Fruit fly (Drosophila melanogaster) whole organism, embryonic: ENCODE measurements around the gene CG11374.
A peak's percentile ranks its signal among the peaks of the same experiment; 100 is the strongest.

Source experiments
- BEAF-32 ChIP-seq: fragments of 200-800 bp; sonication (Bioruptor generic); optimal IDR thresholded peaks from 3 replicates; lab custom pipeline; 2017; ENCODE audit warnings: missing biosample characterization, missing genetic modification characterization, mild to moderate bottlenecking, moderate library complexity, missing genetic modification reagents
- Bgb ChIP-seq: fragments of 200-800 bp; sonication (Bioruptor generic); IDR thresholded peaks from 2 replicates; pipeline ENCODE4 v1.3.6; 2022; ENCODE audit warnings: missing biosample characterization, missing genetic modification characterization; ENCODE audit not compliant: partially characterized antibody
- BtbVII ChIP-seq: fragments of 200-800 bp; sonication (Bioruptor generic); optimal IDR thresholded peaks from 3 replicates; lab custom pipeline; 2017; ENCODE audit warnings: missing biosample characterization, mild to moderate bottlenecking, missing genetic modification characterization
- CG10209 ChIP-seq: fragments of 200-800 bp; sonication (Bioruptor generic); optimal IDR thresholded peaks from 3 replicates; lab custom pipeline; 2017; ENCODE audit warnings: missing biosample characterization, mild to moderate bottlenecking, missing genetic modification characterization, missing genetic modification reagents
- CG11247 ChIP-seq: fragments of 200-800 bp; sonication (Bioruptor generic); IDR thresholded peaks from 2 replicates; pipeline ENCODE4 v1.3.6; 2022; ENCODE audit warnings: missing biosample characterization, missing genetic modification characterization
- CG12659 ChIP-seq: fragments of 200-800 bp; sonication (Bioruptor generic); optimal IDR thresholded peaks from 3 replicates; lab custom pipeline; 2017; ENCODE audit warnings: mild to moderate bottlenecking, missing biosample characterization, missing genetic modification reagents, missing genetic modification characterization
- CG13296 ChIP-seq: fragments of 200-800 bp; sonication (Bioruptor generic); optimal IDR thresholded peaks from 3 replicates; lab custom pipeline; 2018; ENCODE audit warnings: missing biosample characterization, mild to moderate bottlenecking, missing genetic modification characterization
- CG14710 ChIP-seq: fragments of 200-800 bp; sonication (Bioruptor generic); optimal IDR thresholded peaks from 3 replicates; lab custom pipeline; 2019; ENCODE audit warnings: missing biosample characterization, mild to moderate bottlenecking, missing genetic modification characterization, moderate library complexity
- CG15073 ChIP-seq: fragments of 200-800 bp; sonication (Bioruptor generic); optimal IDR thresholded peaks from 2 replicates; lab custom pipeline; 2016; ENCODE audit warnings: missing biosample characterization, missing genetic modification characterization
- CG15514 ChIP-seq: fragments of 200-800 bp; sonication (Bioruptor generic); optimal IDR thresholded peaks from 3 replicates; lab custom pipeline; 2017; ENCODE audit warnings: missing biosample characterization, missing genetic modification characterization, mild to moderate bottlenecking, moderate library complexity, missing genetic modification reagents
- CG16863 ChIP-seq: fragments of 200-800 bp; sonication (Bioruptor generic); optimal IDR thresholded peaks from 3 replicates; lab custom pipeline; 2016; ENCODE audit warnings: missing biosample characterization, missing genetic modification characterization
- CG2116 ChIP-seq: fragments of 200-800 bp; sonication (Bioruptor generic); optimal IDR thresholded peaks from 3 replicates; lab custom pipeline; 2018; ENCODE audit warnings: missing biosample characterization, mild to moderate bottlenecking, missing genetic modification characterization
- CG2202 ChIP-seq: fragments of 200-800 bp; sonication (Bioruptor generic); optimal IDR thresholded peaks from 2 replicates; lab custom pipeline; 2018; ENCODE audit warnings: missing biosample characterization, mild to moderate bottlenecking, missing genetic modification characterization
- CG31365 ChIP-seq: fragments of 200-800 bp; sonication (Bioruptor generic); optimal IDR thresholded peaks from 2 replicates; lab custom pipeline; 2018; ENCODE audit warnings: missing biosample characterization, mild to moderate bottlenecking, missing genetic modification characterization
- CG34376 ChIP-seq: fragments of 200-800 bp; sonication (Bioruptor generic); optimal IDR thresholded peaks from 2 replicates; lab custom pipeline; 2018; ENCODE audit warnings: missing biosample characterization, mild to moderate bottlenecking, missing genetic modification characterization
- CG7271 ChIP-seq: fragments of 200-800 bp; sonication (Bioruptor generic); optimal IDR thresholded peaks from 2 replicates; lab custom pipeline; 2018; ENCODE audit warnings: missing biosample characterization, mild to moderate bottlenecking, missing genetic modification characterization, moderate library complexity
- CG9215 ChIP-seq: fragments of 200-800 bp; sonication (Bioruptor generic); IDR thresholded peaks from 2 replicates; pipeline ENCODE4 v1.3.6; 2022; ENCODE audit warnings: missing biosample characterization, missing genetic modification characterization
- CTCF ChIP-seq: fragments of 200-800 bp; sonication (Bioruptor generic); optimal IDR thresholded peaks from 2 replicates; lab custom pipeline; 2017; ENCODE audit warnings: missing biosample characterization, mild to moderate bottlenecking, missing genetic modification characterization, moderate library complexity
- Doc3 ChIP-seq: fragments of 200-800 bp; sonication (Bioruptor generic); IDR thresholded peaks from 3 replicates; pipeline ENCODE4 v1.3.6; 2022; ENCODE audit warnings: missing biosample characterization, missing genetic modification characterization; ENCODE audit not compliant: partially characterized antibody
- Ets97D ChIP-seq: fragments of 200-800 bp; sonication (Bioruptor generic); optimal IDR thresholded peaks from 3 replicates; lab custom pipeline; 2016; ENCODE audit warnings: missing biosample characterization, missing genetic modification characterization
- HLH54F ChIP-seq: fragments of 200-800 bp; sonication (Bioruptor generic); optimal IDR thresholded peaks from 3 replicates; lab custom pipeline; 2016; ENCODE audit warnings: missing biosample characterization, missing genetic modification characterization
- Hmx ChIP-seq: fragments of 200-800 bp; sonication (Bioruptor generic); optimal IDR thresholded peaks from 2 replicates; lab custom pipeline; 2016; ENCODE audit warnings: missing biosample characterization, missing genetic modification characterization
- MBD-R2 ChIP-seq: fragments of 200-800 bp; sonication (Bioruptor generic); IDR thresholded peaks from 2 replicates; pipeline ENCODE4 v1.3.6; 2022; ENCODE audit warnings: missing biosample characterization, missing genetic modification characterization
- MTF-1 ChIP-seq: fragments of 200-800 bp; sonication (Bioruptor generic); optimal IDR thresholded peaks from 2 replicates; lab custom pipeline; 2018; ENCODE audit warnings: missing biosample characterization, mild to moderate bottlenecking, missing genetic modification characterization, borderline replicate concordance
- NC2α ChIP-seq: fragments of 200-800 bp; sonication (Bioruptor generic); optimal IDR thresholded peaks from 2 replicates; lab custom pipeline; 2016; ENCODE audit warnings: missing biosample characterization, missing genetic modification characterization
- Ravus ChIP-seq: fragments of 200-800 bp; sonication (Bioruptor generic); IDR thresholded peaks from 2 replicates; pipeline ENCODE4 v1.3.6; 2022; ENCODE audit warnings: missing biosample characterization, missing genetic modification characterization
- Rfx ChIP-seq: fragments of 200-800 bp; sonication (Bioruptor generic); IDR thresholded peaks from 2 replicates; pipeline ENCODE4 v1.3.6; 2022; ENCODE audit warnings: missing biosample characterization, missing genetic modification characterization
- Sox100B ChIP-seq: fragments of 200-800 bp; sonication (Bioruptor generic); optimal IDR thresholded peaks from 3 replicates; lab custom pipeline; 2018; ENCODE audit warnings: missing biosample characterization, mild to moderate bottlenecking, missing genetic modification characterization
- Sry-δ ChIP-seq: fragments of 200-800 bp; sonication (Bioruptor generic); optimal IDR thresholded peaks from 2 replicates; lab custom pipeline; 2016; ENCODE audit warnings: missing biosample characterization, missing genetic modification characterization
- Stat92E ChIP-seq, 3 experiments: fragments of >200 bp in 2 of 3; fragments of 200-800 bp in 1 of 3; sonication (Bioruptor generic) in 1 of 3; optimal IDR thresholded peaks; 2 replicates each; lab custom pipeline; 2017 to 2019; ENCODE audit warnings: missing biosample characterization in 3 of 3, missing genetic modification characterization in 3 of 3, mild to moderate bottlenecking in 1 of 3, moderate library complexity in 1 of 3
- abd-A ChIP-seq: fragments of 200-800 bp; sonication (Bioruptor generic); optimal IDR thresholded peaks from 3 replicates; lab custom pipeline; 2019; ENCODE audit warnings: missing biosample characterization, mild to moderate bottlenecking, missing genetic modification characterization, moderate library complexity
- bbx ChIP-seq: fragments of 200-800 bp; sonication (Bioruptor generic); IDR thresholded peaks from 2 replicates; pipeline ENCODE4 v1.3.6; 2022; ENCODE audit warnings: missing biosample characterization, missing genetic modification characterization; ENCODE audit not compliant: partially characterized antibody
- bsh ChIP-seq, 2 experiments: fragments of 200-800 bp; sonication (Bioruptor generic); optimal IDR thresholded peaks; 2 replicates each; lab custom pipeline; 2017 to 2018; ENCODE audit warnings: mild to moderate bottlenecking in 2 of 2, missing biosample characterization in 2 of 2, missing genetic modification characterization in 2 of 2, moderate library complexity in 1 of 2
- croc ChIP-seq: fragments of 200-800 bp; sonication (Bioruptor generic); conservative IDR thresholded peaks from 3 replicates; pipeline ENCODE4 v1.3.6; 2022; ENCODE audit warnings: missing biosample characterization, missing genetic modification characterization
- disco-r ChIP-seq: fragments of 200-800 bp; sonication (Bioruptor generic); optimal IDR thresholded peaks from 2 replicates; lab custom pipeline; 2016; ENCODE audit warnings: missing biosample characterization, missing genetic modification characterization
- dysf ChIP-seq: fragments of 200-800 bp; sonication (Bioruptor generic); IDR thresholded peaks from 3 replicates; pipeline ENCODE4 v1.3.6; 2022; ENCODE audit warnings: missing biosample characterization, missing genetic modification characterization
- kni ChIP-seq: fragments of 200-800 bp; sonication (Bioruptor generic); optimal IDR thresholded peaks from 3 replicates; lab custom pipeline; 2017; ENCODE audit warnings: mild to moderate bottlenecking, missing biosample characterization, missing genetic modification reagents, missing genetic modification characterization
- nom ChIP-seq: fragments of 200-800 bp; sonication (Bioruptor generic); optimal IDR thresholded peaks from 2 replicates; lab custom pipeline; 2017; ENCODE audit warnings: missing biosample characterization, missing genetic modification characterization, mild to moderate bottlenecking, moderate library complexity, missing genetic modification reagents
- oc ChIP-seq: fragments of 200-800 bp; sonication (Bioruptor generic); optimal IDR thresholded peaks from 2 replicates; lab custom pipeline; 2018; ENCODE audit warnings: missing biosample characterization, mild to moderate bottlenecking, missing genetic modification characterization, moderate library complexity
- pita ChIP-seq: fragments of 200-800 bp; sonication (Bioruptor generic); optimal IDR thresholded peaks from 2 replicates; lab custom pipeline; 2017; ENCODE audit warnings: missing biosample characterization, mild to moderate bottlenecking, missing genetic modification characterization
- rib ChIP-seq: fragments of 200-800 bp; sonication (Bioruptor generic); IDR thresholded peaks from 2 replicates; pipeline ENCODE4 v1.3.6; 2022; ENCODE audit warnings: missing biosample characterization, missing genetic modification characterization
- sc ChIP-seq, 3 experiments: fragments of >200 bp in 2 of 3; fragments of 200-800 bp in 1 of 3; sonication (Bioruptor generic) in 1 of 3; optimal IDR thresholded peaks; 2 replicates in 2 of 3; 3 replicates in 1 of 3; lab custom pipeline; 2017; ENCODE audit warnings: mild to moderate bottlenecking in 1 of 3, missing biosample characterization in 1 of 3, missing genetic modification characterization in 1 of 3, missing genetic modification reagents in 1 of 3
- sens ChIP-seq: fragments of 200-800 bp; sonication (Bioruptor generic); peaks from one replicate; lab custom pipeline; 2016; ENCODE audit warnings: missing biosample characterization, missing genetic modification characterization
- sim ChIP-seq: fragments of 200-800 bp; sonication (Bioruptor generic); IDR thresholded peaks from 2 replicates; pipeline ENCODE4 v1.3.6; 2022; ENCODE audit warnings: missing biosample characterization, missing genetic modification characterization
- sob ChIP-seq: fragments of 200-800 bp; sonication (Bioruptor generic); IDR thresholded peaks from 2 replicates; pipeline ENCODE4 v1.3.6; 2022; ENCODE audit warnings: missing biosample characterization, missing genetic modification characterization
- sqz ChIP-seq: fragments of 200-800 bp; sonication (Bioruptor generic); optimal IDR thresholded peaks from 3 replicates; lab custom pipeline; 2018; ENCODE audit warnings: missing biosample characterization, mild to moderate bottlenecking, missing genetic modification characterization
- trh ChIP-seq: fragments of 200-800 bp; sonication (Bioruptor generic); optimal IDR thresholded peaks from 2 replicates; lab custom pipeline; 2016; ENCODE audit warnings: missing biosample characterization, missing genetic modification characterization

CG11374 gene

dm6 chr2L:71869-72751 is 4.0 kb upstream of the CG11374 start (continued):
- TF ChIP-seq Rfx (no peak), CG31365 (tag; lab: Kevin White, UChicago) (no peak), sens (GFP tag; lab: Kevin White, UChicago) (peak; percentile 58), CG16863 (GFP tag; lab: Kevin White, UChicago) (no peak), disco-r (no peak), sqz (peak; percentile 23), Doc3 (GFP tag; lab: Robert Waterston, UW) (peak; percentile 45; the same call in 1 of the 3 replicates), MTF-1 (no peak), CG15514 (GFP tag; lab: Kevin White, UChicago) (peak; percentile 27), sim (GFP tag; lab: Robert Waterston, UW) (no peak), NC2α (GFP tag; lab: Kevin White, UChicago) (no peak), Ets97D (no peak), CG13296 (GFP tag; lab: Kevin White, UChicago) (peak; percentile 9), Sox100B (GFP tag; lab: Kevin White, UChicago) (no peak), Stat92E (GFP tag; optimal IDR thresholded peaks at IDR 0.05; lab: Kevin White, UChicago) (no peak), Hmx (no peak), CG11247 (GFP tag; lab: Robert Waterston, UW) (no peak), Sry-δ (GFP tag; lab: Kevin White, UChicago) (peak; percentile 51), CG34376 (peak; percentile 70), CG15073 (GFP tag; lab: Kevin White, UChicago) (no peak), CG9215 (GFP tag; lab: Robert Waterston, UW) (no peak), CG2116 (GFP tag; lab: Kevin White, UChicago) (no peak), CG14710 (no peak), bsh (GFP tag; optimal IDR thresholded peaks at IDR 0.05; lab: Kevin White, UChicago) (no peak), Bgb (GFP tag; lab: Robert Waterston, UW) (peak; percentile 53), CG12659 (peak; percentile 29), pita (peak; percentile 15), rib (GFP tag; lab: Robert Waterston, UW) (0 out of 2 replicates have a peak, but pooled peaks have one; percentile 51), abd-A (tag; lab: Kevin White, UChicago) (no peak), trh (no peak), HLH54F (GFP tag; lab: Kevin White, UChicago) (no peak), sob (GFP tag; lab: Robert Waterston, UW) (no peak), CG10209 (GFP tag; lab: Kevin White, UChicago) (no peak), CG2202 (no peak), nom (peak; percentile 15), sc (optimal IDR thresholded peaks at IDR 0.05; lab: Kevin White, UChicago) (no peak), sc (GFP tag; optimal IDR thresholded peaks at IDR 0.05; lab: Kevin White, UChicago) (no peak), BtbVII (GFP tag; lab: Kevin White, UChicago) (no peak), bbx (0 out of 2 replicates have a peak, but pooled peaks have one; percentile 11), oc (tag; lab: Kevin White, UChicago) (no peak), dysf (GFP tag; lab: Robert Waterston, UW) (no peak), CG7271 (no peak), CTCF (GFP tag; lab: Kevin White, UChicago) (peak; percentile 91), BEAF-32 (GFP tag; lab: Kevin White, UChicago) (peak; percentile 54), kni (no peak), MBD-R2 (GFP tag; lab: Robert Waterston, UW) (no peak; the same call in 1 of the 2 replicates), Ravus (GFP tag; lab: Robert Waterston, UW) (no peak), croc (GFP tag; lab: Robert Waterston, UW) (no peak)
